Fruit fly (Drosophila melanogaster) whole organism, embryonic: Measurements from ENCODE around the gene Oscillin.

Source experiments
- Abd-B ChIP-seq: fragments of 200-800 bp; sonication (Bioruptor generic); optimal IDR thresholded peaks from 2 replicates; lab custom pipeline; 2018; ENCODE audit warnings: missing biosample characterization, mild to moderate bottlenecking, missing genetic modification characterization, moderate library complexity
- Adf1 ChIP-seq: fragments of 200-800 bp; sonication (Bioruptor generic); IDR thresholded peaks from 2 replicates; pipeline ENCODE4 v1.3.6; 2022; ENCODE audit warnings: missing biosample characterization, missing genetic modification characterization
- Antp ChIP-seq: fragments of 200-800 bp; sonication (Bioruptor generic); optimal IDR thresholded peaks from 3 replicates; lab custom pipeline; 2016; ENCODE audit warnings: missing biosample characterization, missing genetic modification characterization
- Bdp1 ChIP-seq: fragments of 200-800 bp; sonication (Bioruptor generic); optimal IDR thresholded peaks from 3 replicates; lab custom pipeline; 2016; ENCODE audit warnings: missing biosample characterization, missing genetic modification characterization
- CG10543 ChIP-seq: fragments of 200-800 bp; sonication (Bioruptor generic); optimal IDR thresholded peaks from 3 replicates; lab custom pipeline; 2017; ENCODE audit warnings: missing biosample characterization, mild to moderate bottlenecking, missing genetic modification characterization, moderate library complexity
- CG10654 ChIP-seq: fragments of 200-800 bp; sonication (Bioruptor generic); optimal IDR thresholded peaks from 2 replicates; lab custom pipeline; 2016; ENCODE audit warnings: missing biosample characterization, missing genetic modification characterization
- CG11247 ChIP-seq: fragments of 200-800 bp; sonication (Bioruptor generic); IDR thresholded peaks from 2 replicates; pipeline ENCODE4 v1.3.6; 2022; ENCODE audit warnings: missing biosample characterization, missing genetic modification characterization
- CG11398 ChIP-seq: fragments of 200-800 bp; sonication (Bioruptor generic); optimal IDR thresholded peaks from 2 replicates; lab custom pipeline; 2016; ENCODE audit warnings: missing biosample characterization, missing genetic modification characterization
- CG11696 ChIP-seq: fragments of 200-800 bp; sonication (Bioruptor generic); IDR thresholded peaks from 2 replicates; pipeline ENCODE4 v1.3.6; 2022; ENCODE audit warnings: missing biosample characterization, missing genetic modification characterization
- CG13894 ChIP-seq: fragments of 200-800 bp; sonication (Bioruptor generic); optimal IDR thresholded peaks from 3 replicates; lab custom pipeline; 2018; ENCODE audit warnings: missing biosample characterization, mild to moderate bottlenecking, missing genetic modification characterization, moderate library complexity
- CG1602 ChIP-seq: fragments of 200-800 bp; sonication (Bioruptor generic); optimal IDR thresholded peaks from 3 replicates; lab custom pipeline; 2016; ENCODE audit warnings: missing biosample characterization, missing genetic modification characterization
- CG16863 ChIP-seq: fragments of 200-800 bp; sonication (Bioruptor generic); optimal IDR thresholded peaks from 3 replicates; lab custom pipeline; 2016; ENCODE audit warnings: missing biosample characterization, missing genetic modification characterization
- CG17186 ChIP-seq: fragments of 200-800 bp; sonication (Bioruptor generic); optimal IDR thresholded peaks from 3 replicates; lab custom pipeline; 2017; ENCODE audit warnings: missing biosample characterization, missing genetic modification reagents, missing genetic modification characterization
- CG2129 ChIP-seq: fragments of 200-800 bp; sonication (Bioruptor generic); IDR thresholded peaks from 2 replicates; pipeline ENCODE4 v1.3.6; 2022; ENCODE audit warnings: missing biosample characterization, missing genetic modification characterization; ENCODE audit not compliant: partially characterized antibody
- CG30403 ChIP-seq: fragments of 200-800 bp; sonication (Bioruptor generic); optimal IDR thresholded peaks from 3 replicates; lab custom pipeline; 2016; ENCODE audit warnings: missing biosample characterization, missing genetic modification characterization
- CG32772 ChIP-seq: fragments of 200-800 bp; sonication (Bioruptor generic); IDR thresholded peaks from 2 replicates; pipeline ENCODE4 v1.3.6; 2022; ENCODE audit warnings: missing biosample characterization, missing genetic modification characterization
- CG3847 ChIP-seq: fragments of 200-800 bp; sonication (Bioruptor generic); IDR thresholded peaks from 2 replicates; pipeline ENCODE4 v1.3.6; 2022; ENCODE audit warnings: missing biosample characterization, missing genetic modification characterization
- CG4617 ChIP-seq: fragments of 200-800 bp; sonication (Bioruptor generic); optimal IDR thresholded peaks from 3 replicates; lab custom pipeline; 2016; ENCODE audit warnings: missing biosample characterization, missing genetic modification characterization, borderline replicate concordance
- CG5953 ChIP-seq: fragments of 200-800 bp; sonication (Bioruptor generic); IDR thresholded peaks from 2 replicates; pipeline ENCODE4 v1.3.6; 2022; ENCODE audit warnings: missing biosample characterization, missing genetic modification characterization
- CG6683 ChIP-seq: fragments of 200-800 bp; sonication (Bioruptor generic); optimal IDR thresholded peaks from 2 replicates; lab custom pipeline; 2017; ENCODE audit warnings: missing biosample characterization, mild to moderate bottlenecking, missing genetic modification characterization, missing genetic modification reagents
- CG8388 ChIP-seq: fragments of 200-800 bp; sonication (Bioruptor generic); optimal IDR thresholded peaks from 2 replicates; lab custom pipeline; 2019; ENCODE audit warnings: missing biosample characterization, mild to moderate bottlenecking, missing genetic modification characterization, moderate library complexity
- Chrac-16 ChIP-seq: fragments of 200-800 bp; sonication (Bioruptor generic); optimal IDR thresholded peaks from 3 replicates; lab custom pipeline; 2016; ENCODE audit warnings: missing biosample characterization, missing genetic modification characterization
- D19A ChIP-seq: fragments of 200-800 bp; optimal IDR thresholded peaks from 3 replicates; lab custom pipeline; 2019; ENCODE audit warnings: missing biosample characterization, mild to moderate bottlenecking, missing genetic modification characterization, moderate library complexity
- Dip3 ChIP-seq: fragments of 200-800 bp; sonication (Bioruptor generic); optimal IDR thresholded peaks from 3 replicates; lab custom pipeline; 2016; ENCODE audit warnings: missing biosample characterization, missing genetic modification characterization
- E2f1 ChIP-seq: fragments of 200-800 bp; sonication (Bioruptor generic); IDR thresholded peaks from 2 replicates; pipeline ENCODE4 v1.3.6; 2022; ENCODE audit warnings: missing biosample characterization, missing genetic modification characterization
- HLH4C ChIP-seq: fragments of 200-800 bp; sonication (Bioruptor generic); IDR thresholded peaks from 3 replicates; pipeline ENCODE4 v1.3.6; 2022; ENCODE audit warnings: missing biosample characterization, missing genetic modification characterization; ENCODE audit not compliant: partially characterized antibody
- HLH54F ChIP-seq: fragments of 200-800 bp; sonication (Bioruptor generic); optimal IDR thresholded peaks from 3 replicates; lab custom pipeline; 2016; ENCODE audit warnings: missing biosample characterization, missing genetic modification characterization
- Pdp1 ChIP-seq, 2 experiments: fragments of 200-800 bp; sonication (Bioruptor generic); optimal IDR thresholded peaks; 3 replicates each; lab custom pipeline; 2016; ENCODE audit warnings: missing biosample characterization in 2 of 2, missing genetic modification characterization in 2 of 2, mild to moderate bottlenecking in 1 of 2, moderate library complexity in 1 of 2
- Poxn ChIP-seq: fragments of 200-800 bp; sonication (Bioruptor generic); IDR thresholded peaks from 2 replicates; pipeline ENCODE4 v1.3.6; 2022; ENCODE audit warnings: missing biosample characterization, missing genetic modification characterization
- Sox102F ChIP-seq: fragments of 200-800 bp; sonication (Bioruptor generic); optimal IDR thresholded peaks from 2 replicates; lab custom pipeline; 2018; ENCODE audit warnings: missing biosample characterization, mild to moderate bottlenecking, missing genetic modification characterization, moderate library complexity
- Taf1 ChIP-seq: fragments of 200-800 bp; sonication (Bioruptor generic); IDR thresholded peaks from 2 replicates; pipeline ENCODE4 v1.3.6; 2022; ENCODE audit warnings: missing biosample characterization, missing genetic modification characterization
- bab2 ChIP-seq: fragments of 200-800 bp; sonication (Bioruptor generic); optimal IDR thresholded peaks from 2 replicates; lab custom pipeline; 2016; ENCODE audit warnings: missing biosample characterization, missing genetic modification characterization
- caup ChIP-seq: fragments of 200-800 bp; sonication (Bioruptor generic); optimal IDR thresholded peaks from 3 replicates; lab custom pipeline; 2017; ENCODE audit warnings: missing biosample characterization, mild to moderate bottlenecking, missing genetic modification characterization, moderate library complexity; ENCODE audit not compliant: severe bottlenecking
- ci ChIP-seq: fragments of 200-800 bp; sonication (Bioruptor generic); IDR thresholded peaks from 3 replicates; pipeline ENCODE4 v1.3.6; 2022; ENCODE audit warnings: missing biosample characterization, missing genetic modification characterization
- crc ChIP-seq: fragments of 200-800 bp; sonication (Bioruptor generic); optimal IDR thresholded peaks from 2 replicates; lab custom pipeline; 2016; ENCODE audit warnings: missing biosample characterization, missing genetic modification characterization
- crp ChIP-seq, 2 experiments: fragments of 200-800 bp; sonication (Bioruptor generic); optimal IDR thresholded peaks; 2 replicates in 1 of 2; 3 replicates in 1 of 2; lab custom pipeline; 2017; ENCODE audit warnings: missing biosample characterization in 2 of 2, missing genetic modification characterization in 2 of 2, mild to moderate bottlenecking in 1 of 2, moderate library complexity in 1 of 2
- ewg ChIP-seq: fragments of 200-800 bp; sonication (Bioruptor generic); optimal IDR thresholded peaks from 3 replicates; lab custom pipeline; 2017; ENCODE audit warnings: mild to moderate bottlenecking, missing biosample characterization, missing genetic modification reagents, missing genetic modification characterization
- gem ChIP-seq: fragments of 200-800 bp; sonication (Bioruptor generic); optimal IDR thresholded peaks from 2 replicates; lab custom pipeline; 2019; ENCODE audit warnings: missing biosample characterization, mild to moderate bottlenecking, missing genetic modification characterization, moderate library complexity
- grn ChIP-seq: fragments of 200-800 bp; sonication (Bioruptor generic); optimal IDR thresholded peaks from 3 replicates; lab custom pipeline; 2017; ENCODE audit warnings: missing biosample characterization, missing genetic modification characterization
- gt ChIP-seq: fragments of 200-800 bp; sonication (Bioruptor generic); IDR thresholded peaks from 2 replicates; pipeline ENCODE4 v1.3.6; 2022; ENCODE audit warnings: missing biosample characterization, missing genetic modification characterization
- h ChIP-seq: fragments of >200 bp; optimal IDR thresholded peaks from 2 replicates; lab custom pipeline; 2017
- kah ChIP-seq: fragments of 200-800 bp; sonication (Bioruptor generic); optimal IDR thresholded peaks from 2 replicates; lab custom pipeline; 2018; ENCODE audit warnings: missing biosample characterization, mild to moderate bottlenecking, missing genetic modification characterization
- kay ChIP-seq: fragments of 200-800 bp; sonication (Bioruptor generic); optimal IDR thresholded peaks from 2 replicates; lab custom pipeline; 2016; ENCODE audit warnings: missing biosample characterization, missing genetic modification characterization
- klu ChIP-seq: fragments of 200-800 bp; sonication (Bioruptor generic); IDR thresholded peaks from 2 replicates; pipeline ENCODE4 v1.3.6; 2022; ENCODE audit warnings: missing biosample characterization, missing genetic modification characterization
- kni ChIP-seq: fragments of 200-800 bp; sonication (Bioruptor generic); optimal IDR thresholded peaks from 3 replicates; lab custom pipeline; 2017; ENCODE audit warnings: mild to moderate bottlenecking, missing biosample characterization, missing genetic modification reagents, missing genetic modification characterization
- lilli ChIP-seq: fragments of 200-800 bp; sonication (Bioruptor generic); optimal IDR thresholded peaks from 3 replicates; lab custom pipeline; 2016; ENCODE audit warnings: missing biosample characterization, missing genetic modification characterization
- mam ChIP-seq: fragments of 200-800 bp; sonication (Bioruptor generic); optimal IDR thresholded peaks from 3 replicates; lab custom pipeline; 2016; ENCODE audit warnings: missing biosample characterization, missing genetic modification characterization
- row ChIP-seq: fragments of 200-800 bp; sonication (Bioruptor generic); IDR thresholded peaks from 3 replicates; pipeline ENCODE4 v1.3.6; 2022; ENCODE audit warnings: missing biosample characterization, missing genetic modification characterization
- salm ChIP-seq: fragments of 200-800 bp; sonication (Bioruptor generic); optimal IDR thresholded peaks from 2 replicates; lab custom pipeline; 2018; ENCODE audit warnings: missing biosample characterization, mild to moderate bottlenecking, missing genetic modification characterization
- sob ChIP-seq: fragments of 200-800 bp; sonication (Bioruptor generic); IDR thresholded peaks from 2 replicates; pipeline ENCODE4 v1.3.6; 2022; ENCODE audit warnings: missing biosample characterization, missing genetic modification characterization
- tin ChIP-seq: fragments of 200-800 bp; sonication (Bioruptor generic); optimal IDR thresholded peaks from 3 replicates; lab custom pipeline; 2016; ENCODE audit warnings: missing biosample characterization, missing genetic modification characterization
- tup ChIP-seq: fragments of 200-800 bp; sonication (Bioruptor generic); optimal IDR thresholded peaks from 2 replicates; lab custom pipeline; 2016; ENCODE audit warnings: missing biosample characterization, mild to moderate bottlenecking, missing genetic modification characterization, moderate library complexity

The Oscillin gene

dm6 chr2L:5569503-5569902 is 22.6 kb downstream of the Oscillin start (continued):
- TF ChIP-seq CG11398 (GFP tag; lab: Kevin White, UChicago) (no peak), CG8388 (GFP tag; lab: Kevin White, UChicago) (no peak), kay (GFP tag; lab: Kevin White, UChicago) (no peak), CG1602 (GFP tag; lab: Kevin White, UChicago) (peak; percentile 1), CG30403 (GFP tag; lab: Kevin White, UChicago) (peak; percentile 30), Antp (GFP tag; lab: Kevin White, UChicago) (no peak), lilli (GFP tag; lab: Kevin White, UChicago) (peak; percentile 32), sob (GFP tag; lab: Robert Waterston, UW) (no peak; the same call in 1 of the 2 replicates), CG11696 (GFP tag; lab: Robert Waterston, UW) (no peak), D19A (peak; percentile 84), gem (tag; lab: Kevin White, UChicago) (no peak), klu (no peak), CG17186 (GFP tag; lab: Kevin White, UChicago) (no peak), salm (tag; lab: Kevin White, UChicago) (no peak), CG13894 (tag; lab: Kevin White, UChicago) (no peak), CG2129 (GFP tag; lab: Robert Waterston, UW) (no peak), ewg (no peak), Bdp1 (GFP tag; lab: Kevin White, UChicago) (no peak), tup (GFP tag; lab: Kevin White, UChicago) (no peak), tin (GFP tag; lab: Kevin White, UChicago) (no peak), kah (GFP tag; lab: Kevin White, UChicago) (no peak), bab2 (GFP tag; lab: Kevin White, UChicago) (no peak), Chrac-16 (GFP tag; lab: Kevin White, UChicago) (no peak), HLH54F (peak; percentile 17), Taf1 (GFP tag; lab: Robert Waterston, UW) (0 out of 2 replicates have a peak, but pooled peaks have one; percentile 12), Poxn (no peak), Pdp1 (GFP tag; optimal IDR thresholded peaks at IDR 0.05; lab: Kevin White, UChicago) (no peak), kni (GFP tag; lab: Kevin White, UChicago) (no peak), h (lab: Kevin White, UChicago) (no peak), Adf1 (GFP tag; lab: Robert Waterston, UW) (no peak), Sox102F (GFP tag; lab: Kevin White, UChicago) (peak; percentile 45), HLH4C (GFP tag; lab: Robert Waterston, UW) (no peak), row (GFP tag; lab: Robert Waterston, UW) (peak; percentile 69), CG10543 (GFP tag; lab: Kevin White, UChicago) (no peak), gt (GFP tag; lab: Robert Waterston, UW) (no peak), E2f1 (GFP tag; lab: Robert Waterston, UW) (no peak), Dip3 (GFP tag; lab: Kevin White, UChicago) (no peak), CG5953 (GFP tag; lab: Robert Waterston, UW) (no peak), CG10654 (no peak), mam (peak; percentile 14), CG11247 (GFP tag; lab: Robert Waterston, UW) (peak; percentile 41; the same call in 1 of the 2 replicates), caup (GFP tag; lab: Kevin White, UChicago) (peak; percentile 20), Abd-B (GFP tag; lab: Kevin White, UChicago) (peak; percentile 22), CG32772 (GFP tag; lab: Robert Waterston, UW) (peak; percentile 44), CG4617 (GFP tag; lab: Kevin White, UChicago) (no peak), ci (GFP tag; lab: Robert Waterston, UW) (0 out of 3 replicates have a peak, but pooled peaks have one; percentile 26), crc (GFP tag; lab: Kevin White, UChicago) (no peak), CG3847 (no peak), grn (GFP tag; lab: Kevin White, UChicago) (no peak), CG6683 (GFP tag; lab: Kevin White, UChicago) (no peak), CG16863 (GFP tag; lab: Kevin White, UChicago) (no peak), crp (GFP tag; optimal IDR thresholded peaks at IDR 0.05; lab: Kevin White, UChicago) (no peak)
